Fruit fly (Drosophila melanogaster) whole organism, prepupa: ENCODE results near the gene CG9328.

Source experiments
- Blimp-1 ChIP-seq: fragments of 200-800 bp; sonication (Bioruptor generic); optimal IDR thresholded peaks from 3 replicates; lab custom pipeline; 2017; ENCODE audit warnings: missing biosample characterization, missing genetic modification characterization, mild to moderate bottlenecking, moderate library complexity, missing genetic modification reagents
- CG11762 ChIP-seq: fragments of 200-800 bp; sonication (Bioruptor generic); optimal IDR thresholded peaks from 3 replicates; lab custom pipeline; 2016; ENCODE audit warnings: missing biosample characterization, missing genetic modification characterization; ENCODE audit not compliant: insufficient read depth
- CG11902 ChIP-seq: fragments of 200-800 bp; sonication (Bioruptor generic); optimal IDR thresholded peaks from 3 replicates; lab custom pipeline; 2016; ENCODE audit warnings: missing biosample characterization, missing genetic modification characterization
- CG16779 ChIP-seq: fragments of 200-800 bp; sonication (Bioruptor generic); optimal IDR thresholded peaks from 3 replicates; lab custom pipeline; 2017; ENCODE audit warnings: missing biosample characterization, mild to moderate bottlenecking, missing genetic modification characterization
- CG3032 ChIP-seq: fragments of 200-800 bp; optimal IDR thresholded peaks from 2 replicates; lab custom pipeline; 2019; ENCODE audit warnings: missing biosample characterization, mild to moderate bottlenecking, missing genetic modification characterization, moderate library complexity
- CG32006 ChIP-seq: fragments of 200-800 bp; sonication (Bioruptor generic); optimal IDR thresholded peaks from 3 replicates; lab custom pipeline; 2017; ENCODE audit warnings: missing biosample characterization, mild to moderate bottlenecking, missing genetic modification characterization
- CG3919 ChIP-seq: fragments of 200-800 bp; sonication (Bioruptor generic); optimal IDR thresholded peaks from 3 replicates; lab custom pipeline; 2016; ENCODE audit warnings: missing biosample characterization, missing genetic modification characterization
- CG6276 ChIP-seq: fragments of 200-800 bp; sonication (Bioruptor generic); optimal IDR thresholded peaks from 2 replicates; lab custom pipeline; 2017; ENCODE audit warnings: missing biosample characterization, mild to moderate bottlenecking, missing genetic modification characterization
- CG6792 ChIP-seq: fragments of 200-800 bp; sonication (Bioruptor generic); optimal IDR thresholded peaks from 3 replicates; lab custom pipeline; 2016; ENCODE audit warnings: missing biosample characterization, missing genetic modification characterization
- CG6808 ChIP-seq: fragments of 200-800 bp; sonication (Bioruptor generic); optimal IDR thresholded peaks from 3 replicates; lab custom pipeline; 2017; ENCODE audit warnings: missing biosample characterization, missing genetic modification characterization, mild to moderate bottlenecking, moderate library complexity, missing genetic modification reagents
- CG6854 ChIP-seq: fragments of 200-800 bp; sonication (Bioruptor generic); optimal IDR thresholded peaks from 2 replicates; lab custom pipeline; 2017; ENCODE audit warnings: missing biosample characterization, mild to moderate bottlenecking, missing genetic modification characterization
- CG8319 ChIP-seq: fragments of 200-800 bp; sonication (Bioruptor generic); optimal IDR thresholded peaks from 3 replicates; lab custom pipeline; 2016; ENCODE audit warnings: missing biosample characterization, missing genetic modification characterization
- CG9139 ChIP-seq: fragments of 200-800 bp; sonication (Bioruptor generic); optimal IDR thresholded peaks from 3 replicates; lab custom pipeline; 2017; ENCODE audit warnings: missing biosample characterization, mild to moderate bottlenecking, missing genetic modification characterization
- Eip75B ChIP-seq: fragments of 200-800 bp; sonication (Bioruptor generic); optimal IDR thresholded peaks from 3 replicates; lab custom pipeline; 2016; ENCODE audit warnings: missing biosample characterization, missing genetic modification characterization
- Hr38 ChIP-seq: sonication (Bioruptor generic); optimal IDR thresholded peaks from 2 replicates; lab custom pipeline; 2016; ENCODE audit warnings: missing biosample characterization, missing genetic modification characterization
- Hr39 ChIP-seq: fragments of 200-800 bp; sonication (Bioruptor generic); optimal IDR thresholded peaks from 2 replicates; lab custom pipeline; 2016; ENCODE audit warnings: missing biosample characterization, missing genetic modification characterization
- Hr4 ChIP-seq: fragments of 200-800 bp; sonication (Bioruptor generic); optimal IDR thresholded peaks from 3 replicates; lab custom pipeline; 2016; ENCODE audit warnings: missing biosample characterization, missing genetic modification characterization
- OdsH ChIP-seq: fragments of 200-800 bp; sonication (Bioruptor generic); optimal IDR thresholded peaks from 3 replicates; lab custom pipeline; 2016; ENCODE audit warnings: missing biosample characterization, missing genetic modification characterization
- Sox102F ChIP-seq: fragments of 200-800 bp; sonication (Bioruptor generic); optimal IDR thresholded peaks from 2 replicates; lab custom pipeline; 2016; ENCODE audit warnings: missing biosample characterization, mild to moderate bottlenecking, missing genetic modification characterization
- Sox15 ChIP-seq: fragments of 200-800 bp; sonication (Bioruptor generic); optimal IDR thresholded peaks from 3 replicates; lab custom pipeline; 2016; ENCODE audit warnings: missing biosample characterization, missing genetic modification characterization
- achi ChIP-seq: fragments of 200-800 bp; sonication (Bioruptor generic); optimal IDR thresholded peaks from 3 replicates; lab custom pipeline; 2016; ENCODE audit warnings: missing biosample characterization, missing genetic modification characterization
- acj6 ChIP-seq: fragments of 200-800 bp; sonication (Bioruptor generic); optimal IDR thresholded peaks from 3 replicates; lab custom pipeline; 2016; ENCODE audit warnings: missing biosample characterization, missing genetic modification characterization
- cyc ChIP-seq: fragments of 200-800 bp; sonication (Bioruptor generic); optimal IDR thresholded peaks from 3 replicates; lab custom pipeline; 2016; ENCODE audit warnings: missing biosample characterization, missing genetic modification characterization
- dac ChIP-seq: fragments of 200-800 bp; sonication (Bioruptor generic); optimal IDR thresholded peaks from 2 replicates; lab custom pipeline; 2017; ENCODE audit warnings: missing biosample characterization, mild to moderate bottlenecking, missing genetic modification characterization
- dsx ChIP-seq: fragments of 200-800 bp; optimal IDR thresholded peaks from 3 replicates; lab custom pipeline; 2019; ENCODE audit warnings: missing biosample characterization, mild to moderate bottlenecking, missing genetic modification characterization, moderate library complexity; ENCODE audit not compliant: poor library complexity, severe bottlenecking
- eg ChIP-seq: fragments of 200-800 bp; sonication (Bioruptor generic); IDR thresholded peaks from 3 replicates; pipeline ENCODE4 v1.3.6; 2022; ENCODE audit warnings: missing biosample characterization, missing genetic modification characterization
- fd59A ChIP-seq: fragments of 200-800 bp; sonication (Bioruptor generic); optimal IDR thresholded peaks from 2 replicates; lab custom pipeline; 2017; ENCODE audit warnings: missing biosample characterization, mild to moderate bottlenecking, missing genetic modification characterization, missing genetic modification reagents
- fd85E ChIP-seq: fragments of 200-800 bp; sonication (Bioruptor generic); optimal IDR thresholded peaks from 3 replicates; lab custom pipeline; 2016; ENCODE audit warnings: missing biosample characterization, missing genetic modification characterization
- lz ChIP-seq: fragments of 200-800 bp; sonication (Bioruptor generic); optimal IDR thresholded peaks from 3 replicates; lab custom pipeline; 2016; ENCODE audit warnings: missing biosample characterization, missing genetic modification characterization
- net ChIP-seq: fragments of 200-800 bp; sonication (Bioruptor generic); optimal IDR thresholded peaks from 3 replicates; lab custom pipeline; 2016; ENCODE audit warnings: missing biosample characterization, missing genetic modification characterization
- pdm3 ChIP-seq: fragments of 200-800 bp; sonication (Bioruptor generic); optimal IDR thresholded peaks from 3 replicates; lab custom pipeline; 2016; ENCODE audit warnings: missing biosample characterization, missing genetic modification characterization
- spab ChIP-seq: fragments of 200-800 bp; sonication (Bioruptor generic); optimal IDR thresholded peaks from 2 replicates; lab custom pipeline; 2017; ENCODE audit warnings: missing biosample characterization, mild to moderate bottlenecking, missing genetic modification characterization, missing genetic modification reagents
- topi ChIP-seq: fragments of 200-800 bp; sonication (Bioruptor generic); optimal IDR thresholded peaks from 3 replicates; lab custom pipeline; 2016; ENCODE audit warnings: missing biosample characterization, missing genetic modification characterization

Gene CG9328

dm6 chr2L:20825265-20825664, 27.8 kb downstream of the CG9328 start (continued):
- TF ChIP-seq CG3919, result no peak
- TF ChIP-seq OdsH (GFP tag; lab: Kevin White, UChicago), result no peak
- TF ChIP-seq net (GFP tag; lab: Kevin White, UChicago), result no peak
- TF ChIP-seq spab, result no peak
- no peak for TF ChIP-seq dac (GFP tag; lab: Kevin White, UChicago)
- TF ChIP-seq Sox15 (GFP tag; lab: Kevin White, UChicago), result no peak
- peak; percentile 4 for TF ChIP-seq dsx (GFP tag; lab: Kevin White, UChicago)
- no peak for TF ChIP-seq CG6276 (GFP tag; lab: Kevin White, UChicago)
- TF ChIP-seq CG16779, result no peak
- TF ChIP-seq Blimp-1 (GFP tag; lab: Kevin White, UChicago), result no peak
- TF ChIP-seq acj6, result no peak

dm6 chr2L:20826226-20826625, 28.7 kb downstream of the CG9328 start:
- TF ChIP-seq CG11762, result no peak
- no peak for TF ChIP-seq lz (GFP tag; lab: Kevin White, UChicago)

DNA sequence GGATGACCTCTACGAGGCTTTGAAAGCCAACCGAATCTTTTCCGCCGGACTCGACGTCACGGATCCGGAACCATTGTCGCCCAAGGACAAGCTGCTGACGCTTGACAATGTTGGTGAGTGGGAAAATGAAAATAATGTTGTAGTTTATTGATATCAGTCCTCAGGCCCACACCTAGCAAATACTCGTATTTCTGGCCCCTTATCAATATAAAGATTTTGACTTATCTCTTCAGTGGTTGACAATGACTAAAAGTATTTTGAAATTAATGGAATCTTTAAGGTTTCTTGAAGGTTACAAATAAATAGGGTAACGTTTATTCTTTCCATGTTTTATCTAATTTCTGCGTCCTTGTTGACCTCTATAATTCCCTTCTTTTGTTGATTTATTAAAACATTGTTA, 29.5 kb downstream of the CG9328 start:
- TF ChIP-seq CG11902 (GFP tag; lab: Kevin White, UChicago), result no peak

- TF ChIP-seq CG6792 (no peak), eg (GFP tag; lab: Robert Waterston, UW) (no peak), Hr39 (GFP tag; lab: Kevin White, UChicago) (no peak), Eip75B (GFP tag; lab: Kevin White, UChicago) (no peak), pdm3 (GFP tag; lab: Kevin White, UChicago) (no peak), CG11762 (no peak), fd59A (GFP tag; lab: Kevin White, UChicago) (no peak), fd85E (GFP tag; lab: Kevin White, UChicago) (no peak), CG8319 (no peak), CG32006 (GFP tag; lab: Kevin White, UChicago) (no peak), cyc (no peak), Sox15 (GFP tag; lab: Kevin White, UChicago) (no peak), achi (GFP tag; lab: Kevin White, UChicago) (no peak), topi (GFP tag; lab: Kevin White, UChicago) (no peak), Blimp-1 (GFP tag; lab: Kevin White, UChicago) (no peak), Sox102F (no peak), CG3919 (no peak), CG3032 (tag; lab: Kevin White, UChicago) (no peak), Hr4 (GFP tag; lab: Kevin White, UChicago) (no peak), CG6276 (GFP tag; lab: Kevin White, UChicago) (no peak)
These were observed 31.2 kb downstream of the CG9328 start for dm6 chr2L:20828701-20829100.

DNA sequence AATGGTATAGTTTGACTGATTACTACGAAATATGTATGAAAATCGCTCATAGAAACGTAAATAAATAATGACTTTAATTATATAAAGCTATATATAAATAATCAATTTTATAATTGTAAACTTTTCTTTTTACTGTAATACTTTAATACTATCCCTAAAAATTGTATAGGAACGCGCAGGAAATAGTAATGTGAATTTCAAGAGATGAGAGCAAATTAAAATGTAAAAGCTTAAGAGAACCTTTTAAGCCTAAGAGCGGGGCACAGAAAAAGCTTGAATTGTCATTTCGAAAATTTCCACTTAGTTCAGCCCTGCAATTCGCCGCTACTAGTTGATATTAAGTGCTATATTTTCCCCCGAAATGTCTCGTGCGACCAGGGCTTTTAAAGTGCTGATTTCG, 31.8 kb downstream of the CG9328 start, which contains the start of gene CG31673:
CG31673 (plus strand) TSS at position 301 of the 400 bp plus-strand sequence.
- TF ChIP-seq CG9139 (GFP tag; lab: Kevin White, UChicago) (no peak), Hr4 (GFP tag; lab: Kevin White, UChicago) (no peak), Hr38 (no peak), CG6792 (no peak), CG11902 (GFP tag; lab: Kevin White, UChicago) (no peak), dac (GFP tag; lab: Kevin White, UChicago) (no peak), CG6854 (GFP tag; lab: Kevin White, UChicago) (no peak), CG6808 (no peak)
